Worm (Caenorhabditis elegans) whole organism, midembryonic: ENCODE measurements around the gene syx-2.

Source experiments
- T22C8.4 ChIP-seq: fragments of 200-800 bp; sonication (Bioruptor generic); IDR thresholded peaks from 2 replicates; pipeline ENCODE4 v1.3.6; 2022; ENCODE audit warnings: missing genetic modification characterization, missing compliant biosample characterization
- cog-1 ChIP-seq: sonication (generic microtip); optimal IDR thresholded peaks from 2 replicates; lab custom pipeline; 2016; ENCODE audit warnings: missing genetic modification characterization, missing compliant biosample characterization
- flt-1 ChIP-seq: fragments of 200-800 bp; sonication (Bioruptor generic); IDR thresholded peaks from 2 replicates; pipeline ENCODE4 v1.3.6; 2022; ENCODE audit warnings: missing genetic modification characterization, missing compliant biosample characterization
- klf-2 ChIP-seq: fragments of 200-800 bp; sonication (Bioruptor generic); conservative IDR thresholded peaks from 2 replicates; pipeline ENCODE4 v1.3.6; 2022; ENCODE audit warnings: missing genetic modification reagents, missing genetic modification characterization, missing compliant biosample characterization
- med-1 ChIP-seq: sonication (generic microtip); optimal IDR thresholded peaks from 2 replicates; lab custom pipeline; 2017; ENCODE audit warnings: missing genetic modification characterization, mild to moderate bottlenecking, missing compliant biosample characterization, antibody characterized with exemption, missing genetic modification reagents; ENCODE audit not compliant: insufficient read depth
- ref-1 ChIP-seq: fragments of 200-800 bp; sonication (Bioruptor generic); conservative IDR thresholded peaks from 2 replicates; pipeline ENCODE4 v1.3.6; 2022; ENCODE audit warnings: missing genetic modification reagents, missing genetic modification characterization, missing compliant biosample characterization
- tab-1 ChIP-seq: fragments of 200-800 bp; sonication (Bioruptor generic); IDR thresholded peaks from 2 replicates; pipeline ENCODE4 v1.3.6; 2022; ENCODE audit warnings: missing genetic modification characterization, missing compliant biosample characterization
- ztf-23 ChIP-seq: fragments of 200-800 bp; sonication (Bioruptor generic); IDR thresholded peaks from 2 replicates; pipeline ENCODE4 v1.3.6; 2022; ENCODE audit warnings: missing genetic modification reagents, missing genetic modification characterization, missing compliant biosample characterization
- ztf-29 ChIP-seq: fragments of 200-800 bp; sonication (Bioruptor generic); IDR thresholded peaks from 2 replicates; pipeline ENCODE4 v1.3.6; 2022; ENCODE audit warnings: missing genetic modification reagents, missing genetic modification characterization, missing compliant biosample characterization

DNA sequence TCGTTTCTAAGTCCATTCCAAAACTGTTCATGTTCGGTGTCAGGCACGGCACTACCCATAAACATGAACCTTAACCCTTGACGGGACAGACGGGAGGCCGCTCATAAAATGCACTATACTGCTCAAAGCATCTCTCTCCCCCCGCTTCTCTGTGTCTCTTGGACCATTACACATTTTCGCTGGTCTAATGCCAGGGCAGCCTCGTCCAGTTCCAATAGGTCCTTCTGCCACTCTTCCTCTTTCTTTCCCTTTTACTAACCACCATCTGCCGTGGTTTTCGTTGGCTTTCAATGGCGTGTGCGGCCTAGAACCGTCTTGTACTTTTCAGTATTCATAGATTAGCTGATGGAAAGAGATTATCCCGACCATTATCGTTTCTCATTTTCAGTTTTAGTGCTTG is 11.8 kb upstream of the syx-2 start:
- TF ChIP-seq med-1 (GFP tag; lab: Kevin White, UChicago) (no peak), flt-1 (GFP tag; lab: Robert Waterston, UW) (peak; percentile 47; the same call in 1 of the 2 replicates), ref-1 (no peak), ztf-23 (GFP tag; lab: Robert Waterston, UW) (peak; percentile 55; the same call in 1 of the 2 replicates), tab-1 (GFP tag; lab: Robert Waterston, UW) (no peak), klf-2 (GFP tag; lab: Robert Waterston, UW) (no peak), T22C8.4 (GFP tag; lab: Robert Waterston, UW) (no peak), cog-1 (no peak), ztf-29 (GFP tag; lab: Robert Waterston, UW) (no peak)
